Worm (Caenorhabditis elegans) whole organism, L4 larva: ENCODE data around the gene snr-4.
"Not testable (repeated sequence)": the region's sequence is repeated elsewhere in the genome, so short reads cannot be mapped to it uniquely, and the experiment has no call there.

Source experiments
- D1046.2 ChIP-seq: fragments of 200-800 bp; sonication (Bioruptor generic); IDR thresholded peaks from 2 replicates; pipeline ENCODE4 v1.3.6; 2022; ENCODE audit warnings: missing genetic modification characterization, missing compliant biosample characterization
- F10B5.3 ChIP-seq: sonication (generic microtip); optimal IDR thresholded peaks from 2 replicates; lab custom pipeline; 2016; ENCODE audit warnings: mild to moderate bottlenecking, missing genetic modification characterization, missing compliant biosample characterization
- F44E2.7 ChIP-seq: fragments of 200-800 bp; sonication (Bioruptor generic); IDR thresholded peaks from 2 replicates; pipeline ENCODE4 v2.1.2; 2022; ENCODE audit warnings: missing genetic modification characterization, missing compliant biosample characterization
- aly-2 ChIP-seq: sonication (generic microtip); optimal IDR thresholded peaks from 2 replicates; lab custom pipeline; 2018; ENCODE audit warnings: missing biosample characterization, missing genetic modification characterization
- ceh-20 ChIP-seq: fragments of 200-800 bp; sonication (Bioruptor generic); IDR thresholded peaks from 2 replicates; pipeline ENCODE4 v1.3.6; 2022; ENCODE audit warnings: missing genetic modification reagents, missing genetic modification characterization, missing compliant biosample characterization
- ceh-32 ChIP-seq: sonication (generic microtip); optimal IDR thresholded peaks from 2 replicates; lab custom pipeline; 2016; ENCODE audit warnings: mild to moderate bottlenecking, missing genetic modification characterization, missing compliant biosample characterization; ENCODE audit not compliant: poor library complexity
- ces-1 ChIP-seq: fragments of 150-350 bp; sonication (generic microtip); optimal IDR thresholded peaks from 4 replicates; lab custom pipeline; 2014; ENCODE audit warnings: missing biosample characterization, missing genetic modification reagents, missing genetic modification characterization
- cey-2 ChIP-seq: sonication (generic microtip); optimal IDR thresholded peaks from 3 replicates; lab custom pipeline; 2017; ENCODE audit warnings: missing genetic modification characterization, mild to moderate bottlenecking, missing compliant biosample characterization, antibody characterized with exemption, borderline replicate concordance; ENCODE audit not compliant: insufficient read depth
- daf-12 ChIP-seq: fragments of 150-350 bp; optimal IDR thresholded peaks from 2 replicates; lab custom pipeline; 2014; ENCODE audit warnings: missing biosample characterization, missing genetic modification reagents, missing genetic modification characterization
- daf-16 ChIP-seq, 3 experiments: sonication (generic microtip); optimal IDR thresholded peaks; 2 replicates each; lab custom pipeline; 2016 to 2017; ENCODE audit warnings: missing genetic modification characterization in 3 of 3, missing genetic modification reagents in 3 of 3, mild to moderate bottlenecking in 2 of 3, missing compliant biosample characterization in 2 of 3, missing biosample characterization in 1 of 3, moderate library complexity in 1 of 3
- daf-8 ChIP-seq: fragments of 200-800 bp; sonication (Bioruptor generic); IDR thresholded peaks from 2 replicates; pipeline ENCODE4 v1.3.6; 2022; ENCODE audit warnings: missing genetic modification characterization, missing compliant biosample characterization
- dmd-6 ChIP-seq: fragments of 200-800 bp; sonication (Bioruptor generic); IDR thresholded peaks from 2 replicates; pipeline ENCODE4 v1.3.6; 2022; ENCODE audit warnings: missing genetic modification reagents, missing genetic modification characterization, missing compliant biosample characterization
- dmd-9 ChIP-seq: fragments of 200-800 bp; sonication (Bioruptor generic); IDR thresholded peaks from 2 replicates; pipeline ENCODE4 v1.3.6; 2022; ENCODE audit warnings: missing genetic modification reagents, missing genetic modification characterization, missing compliant biosample characterization
- dpl-1 ChIP-seq: fragments of 150-350 bp; optimal IDR thresholded peaks from 2 replicates; lab custom pipeline; 2014; ENCODE audit warnings: missing biosample characterization, missing genetic modification reagents, missing genetic modification characterization
- dve-1 ChIP-seq: sonication (generic microtip); optimal IDR thresholded peaks from 2 replicates; lab custom pipeline; 2017; ENCODE audit warnings: antibody characterized with exemption, mild to moderate bottlenecking, missing genetic modification characterization, missing compliant biosample characterization; ENCODE audit not compliant: insufficient read depth
- egl-27 ChIP-seq: sonication (generic microtip); optimal IDR thresholded peaks from 3 replicates; lab custom pipeline; 2017; ENCODE audit warnings: missing biosample characterization, missing genetic modification reagents, missing genetic modification characterization
- fkh-10 ChIP-seq: fragments of 150-350 bp; optimal IDR thresholded peaks from 2 replicates; lab custom pipeline; 2014; ENCODE audit warnings: missing biosample characterization, missing genetic modification reagents, missing genetic modification characterization
- gei-8 ChIP-seq: fragments of 200-800 bp; sonication (Bioruptor generic); optimal IDR thresholded peaks from 2 replicates; lab custom pipeline; 2018; ENCODE audit warnings: mild to moderate bottlenecking, missing genetic modification characterization, missing compliant biosample characterization
- hmg-1.1 ChIP-seq: fragments of 200-800 bp; sonication (Bioruptor generic); IDR thresholded peaks from 2 replicates; pipeline ENCODE4 v1.3.6; 2022; ENCODE audit warnings: missing genetic modification reagents, missing genetic modification characterization, missing compliant biosample characterization
- lin-13 ChIP-seq: fragments of 150-350 bp; optimal IDR thresholded peaks from 2 replicates; lab custom pipeline; 2014; ENCODE audit warnings: missing biosample characterization, missing genetic modification reagents, missing genetic modification characterization
- lin-29 ChIP-seq: fragments of 200-800 bp; sonication (Bioruptor generic); IDR thresholded peaks from 2 replicates; pipeline ENCODE4 v1.3.6; 2022; ENCODE audit warnings: missing genetic modification reagents, missing genetic modification characterization, missing compliant biosample characterization
- lin-39 ChIP-seq: fragments of 150-350 bp; optimal IDR thresholded peaks from 2 replicates; lab custom pipeline; 2014; ENCODE audit warnings: missing biosample characterization, missing genetic modification reagents, missing genetic modification characterization
- madf-9 ChIP-seq: fragments of 200-800 bp; sonication (Bioruptor generic); conservative IDR thresholded peaks from 2 replicates; pipeline ENCODE4 v1.3.6; 2022; ENCODE audit warnings: missing genetic modification reagents, missing genetic modification characterization, missing compliant biosample characterization
- mep-1 ChIP-seq: fragments of 150-350 bp; sonication (generic microtip); optimal IDR thresholded peaks from 3 replicates; lab custom pipeline; 2014; ENCODE audit warnings: missing biosample characterization, missing genetic modification characterization
- mes-2 ChIP-seq: sonication (generic microtip); optimal IDR thresholded peaks from 2 replicates; lab custom pipeline; 2016; ENCODE audit warnings: missing genotype, mild to moderate bottlenecking, missing genetic modification characterization, missing compliant biosample characterization; ENCODE audit not compliant: poor library complexity, severe bottlenecking
- mxl-3 ChIP-seq: fragments of 200-800 bp; sonication (Bioruptor generic); optimal IDR thresholded peaks from 2 replicates; lab custom pipeline; 2018; ENCODE audit warnings: mild to moderate bottlenecking, missing genetic modification characterization, missing compliant biosample characterization
- nhr-102 ChIP-seq: sonication (generic microtip); optimal IDR thresholded peaks from 2 replicates; lab custom pipeline; 2016; ENCODE audit warnings: mild to moderate bottlenecking, missing genetic modification characterization, moderate library complexity, missing compliant biosample characterization
- nhr-11 ChIP-seq: fragments of 150-350 bp; optimal IDR thresholded peaks from 2 replicates; lab custom pipeline; 2014; ENCODE audit warnings: missing biosample characterization, missing genetic modification characterization
- nhr-237 ChIP-seq: sonication (generic microtip); optimal IDR thresholded peaks from 2 replicates; lab custom pipeline; 2017; ENCODE audit warnings: missing biosample characterization, missing genetic modification characterization
- nhr-28 ChIP-seq: fragments of 150-350 bp; optimal IDR thresholded peaks from 2 replicates; lab custom pipeline; 2014; ENCODE audit warnings: missing biosample characterization, missing genetic modification characterization
- nhr-48 ChIP-seq: sonication (generic microtip); optimal IDR thresholded peaks from 2 replicates; lab custom pipeline; 2016; ENCODE audit warnings: mild to moderate bottlenecking, missing genetic modification characterization, missing compliant biosample characterization
- nhr-6 ChIP-seq: fragments of 150-350 bp; optimal IDR thresholded peaks from 2 replicates; lab custom pipeline; 2014; ENCODE audit warnings: missing biosample characterization, missing genetic modification characterization
- nhr-76 ChIP-seq: fragments of 150-350 bp; optimal IDR thresholded peaks from 2 replicates; lab custom pipeline; 2014; ENCODE audit warnings: missing biosample characterization, missing genetic modification characterization
- php-3 ChIP-seq: fragments of 200-800 bp; sonication (Bioruptor generic); IDR thresholded peaks from 2 replicates; pipeline ENCODE4 v1.3.6; 2022; ENCODE audit warnings: missing genetic modification reagents, missing genetic modification characterization, missing compliant biosample characterization
- pqm-1 ChIP-seq: sonication (generic microtip); optimal IDR thresholded peaks from 2 replicates; lab custom pipeline; 2017; ENCODE audit warnings: missing biosample characterization, missing genetic modification characterization
- skn-1 ChIP-seq: fragments of 150-350 bp; optimal IDR thresholded peaks from 2 replicates; lab custom pipeline; 2014; ENCODE audit warnings: missing biosample characterization, missing genetic modification characterization
- spr-3 ChIP-seq: fragments of 200-800 bp; sonication (Bioruptor generic); optimal IDR thresholded peaks from 2 replicates; lab custom pipeline; 2018; ENCODE audit warnings: mild to moderate bottlenecking, missing genetic modification characterization, missing compliant biosample characterization
- unc-130 ChIP-seq: sonication (generic microtip); optimal IDR thresholded peaks from 2 replicates; lab custom pipeline; 2016; ENCODE audit warnings: missing genetic modification reagents, missing genetic modification characterization, missing compliant biosample characterization
- unc-62 ChIP-seq, 3 experiments: fragments of 150-350 bp in 1 of 3; sonication (generic microtip); optimal IDR thresholded peaks in 2 of 3; peaks in 1 of 3; 1 replicate in 1 of 3; 2 replicates in 2 of 3; lab custom pipeline; 2014 to 2017; ENCODE audit warnings: missing biosample characterization in 3 of 3, missing genetic modification characterization in 3 of 3, missing genetic modification reagents in 3 of 3, missing genotype in 1 of 3
- vab-7 ChIP-seq: fragments of 200-800 bp; sonication (Bioruptor generic); IDR thresholded peaks from 2 replicates; pipeline ENCODE4 v1.3.6; 2022; ENCODE audit warnings: missing genetic modification reagents, missing genetic modification characterization, missing compliant biosample characterization
- zag-1 ChIP-seq: fragments of 150-350 bp; optimal IDR thresholded peaks from 2 replicates; lab custom pipeline; 2014; ENCODE audit warnings: missing biosample characterization, missing genetic modification characterization
- zfp-3 ChIP-seq: fragments of 200-800 bp; sonication (Bioruptor generic); conservative IDR thresholded peaks from 2 replicates; pipeline ENCODE4 v1.3.6; 2022; ENCODE audit warnings: missing genetic modification reagents, missing genetic modification characterization, missing compliant biosample characterization
- ztf-11 ChIP-seq: fragments of 150-350 bp; optimal IDR thresholded peaks from 2 replicates; lab custom pipeline; 2014; ENCODE audit warnings: missing biosample characterization, missing genetic modification characterization
- ztf-7 ChIP-seq: fragments of 150-350 bp; optimal IDR thresholded peaks from 2 replicates; lab custom pipeline; 2014; ENCODE audit warnings: missing biosample characterization, missing genetic modification characterization

The snr-4 gene

ce11 chrV:12024273-12024672 is 44.8 kb upstream of the snr-4 start (continued):
- TF ChIP-seq nhr-28 (tag; lab: Kevin White, UChicago) (no peak), daf-16 (GFP tag; optimal IDR thresholded peaks at IDR 0.05; lab: Kevin White, UChicago) (no peak), daf-16 (tag; optimal IDR thresholded peaks at IDR 0.05; lab: Kevin White, UChicago) (no peak), unc-130 (GFP tag; lab: Kevin White, UChicago) (no peak), F44E2.7 (GFP tag; lab: Robert Waterston, UW) (no peak), dmd-9 (GFP tag; lab: Robert Waterston, UW) (0 out of 2 replicates have a peak, but pooled peaks have one; percentile 51), egl-27 (tag; lab: Kevin White, UChicago) (no peak), daf-12 (no peak), cey-2 (no peak), lin-39 (tag; lab: Kevin White, UChicago) (no peak), fkh-10 (GFP tag; lab: Kevin White, UChicago) (peak; percentile 47), madf-9 (no peak), nhr-48 (tag; lab: Kevin White, UChicago) (no peak), skn-1 (tag; lab: Kevin White, UChicago) (no peak), nhr-102 (tag; lab: Kevin White, UChicago) (no peak), gei-8 (GFP tag; lab: Kevin White, UChicago) (no peak), zfp-3 (no peak), aly-2 (no peak), pqm-1 (tag; lab: Kevin White, UChicago) (no peak), lin-13 (no peak), mxl-3 (GFP tag; lab: Kevin White, UChicago) (no peak)

- TF ChIP-seq daf-16 (GFP tag; optimal IDR thresholded peaks at IDR 0.05; lab: Kevin White, UChicago): no peak
- TF ChIP-seq daf-16 (tag; optimal IDR thresholded peaks at IDR 0.05; lab: Kevin White, UChicago): peak; percentile 51
- TF ChIP-seq nhr-28 (tag; lab: Kevin White, UChicago): peak; percentile 67
- no peak for TF ChIP-seq ztf-7 (tag; lab: Kevin White, UChicago)
- peak; percentile 69 for TF ChIP-seq pqm-1 (tag; lab: Kevin White, UChicago)
- TF ChIP-seq nhr-6 (tag; lab: Kevin White, UChicago): peak; percentile 29
- peak; percentile 42 for TF ChIP-seq dve-1 (tag; lab: Kevin White, UChicago)
- TF ChIP-seq zag-1: no peak
Measured at ce11 chrV:12020940-12021339, 41.4 kb upstream of the snr-4 start.

ce11 chrV:12020026-12020425 is 40.5 kb upstream of the snr-4 start, which contains the start of gene F10C2.3:
Gene F10C2.3, plus strand, starts transcription at chrV:12020326.
- not testable (repeated sequence) for TF ChIP-seq ceh-20; nhr-76 (tag; lab: Kevin White, UChicago); lin-29 (GFP tag; lab: Robert Waterston, UW)

- TF ChIP-seq F10B5.3 (no peak), dmd-9 (GFP tag; lab: Robert Waterston, UW) (no peak), D1046.2 (GFP tag; lab: Robert Waterston, UW) (no peak), pqm-1 (tag; lab: Kevin White, UChicago) (peak; percentile 14), nhr-76 (tag; lab: Kevin White, UChicago) (no peak), vab-7 (GFP tag; lab: Robert Waterston, UW) (no peak), unc-62 (GFP tag; optimal IDR thresholded peaks at IDR 0.05 in 1 of 2; lab: Kevin White, UChicago) (peak in 1 of 2 experiments; percentile 6), unc-62 (tag; optimal IDR thresholded peaks at IDR 0.05; lab: Kevin White, UChicago) (no peak), lin-29 (GFP tag; lab: Robert Waterston, UW) (no peak), nhr-237 (tag; lab: Kevin White, UChicago) (no peak), ces-1 (GFP tag; lab: Kevin White, UChicago) (no peak), aly-2 (no peak), spr-3 (GFP tag; lab: Kevin White, UChicago) (no peak), zfp-3 (no peak), mep-1 (no peak), dpl-1 (GFP tag; lab: Kevin White, UChicago) (no peak), nhr-11 (tag; lab: Kevin White, UChicago) (no peak), ztf-11 (tag; lab: Kevin White, UChicago) (no peak), daf-8 (no peak), mes-2 (no peak), hmg-1.1 (GFP tag; lab: Robert Waterston, UW) (no peak), mxl-3 (GFP tag; lab: Kevin White, UChicago) (no peak), ceh-20 (no peak), php-3 (GFP tag; lab: Robert Waterston, UW) (peak; percentile 81), ceh-32 (no peak), daf-16 (GFP tag; optimal IDR thresholded peaks at IDR 0.05; lab: Kevin White, UChicago) (no peak), daf-16 (tag; optimal IDR thresholded peaks at IDR 0.05; lab: Kevin White, UChicago) (peak; percentile 87), dmd-6 (GFP tag; lab: Robert Waterston, UW) (peak; percentile 34; the same call in 1 of the 2 replicates)
Measured at ce11 chrV:12013298-12013697, 33.8 kb upstream of the snr-4 start, which contains the start of gene add-2. Gene add-2, minus strand, starts transcription at chrV:12013406.
